Fruit fly (Drosophila melanogaster): ENCODE data around the gene Obp99c.

The Obp99c gene

DNA sequence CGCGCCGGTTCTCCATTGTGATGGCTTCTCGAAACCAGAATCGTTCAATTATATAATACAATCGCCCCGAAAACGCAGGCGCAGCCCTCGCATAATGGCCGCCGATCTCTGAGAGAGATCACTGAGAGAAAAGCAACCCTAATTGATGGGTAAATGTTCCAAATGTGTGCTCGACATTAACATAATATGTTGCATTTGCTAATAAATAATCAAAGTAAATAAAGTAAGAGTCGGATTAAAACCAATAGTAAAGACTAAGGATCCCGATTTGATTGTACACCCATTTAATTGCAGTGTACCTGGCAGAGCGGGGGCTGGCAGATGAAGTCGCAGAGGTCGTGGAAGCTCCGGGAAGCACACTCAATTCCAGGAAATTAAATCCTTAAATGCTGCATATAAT, 15.4 kb upstream of the Obp99c start:
- TF ChIP-seq CG14711 (tag; optimal IDR thresholded peaks at IDR 0.05): no peak
- TF ChIP-seq Crg-1 (GFP tag; optimal IDR thresholded peaks at IDR 0.05): no peak
- no peak for TF ChIP-seq Clk (GFP tag; optimal IDR thresholded peaks at IDR 0.05)

- TF ChIP-seq CG14711 (tag; optimal IDR thresholded peaks at IDR 0.05) (no peak), CG7101 (tag; optimal IDR thresholded peaks at IDR 0.05) (no peak), Clk (GFP tag; optimal IDR thresholded peaks at IDR 0.05) (no peak), tj (GFP tag; optimal IDR thresholded peaks at IDR 0.05) (no peak), Crg-1 (GFP tag; optimal IDR thresholded peaks at IDR 0.05) (no peak), CG5204 (GFP tag; optimal IDR thresholded peaks at IDR 0.05) (no peak), bab1 (GFP tag; optimal IDR thresholded peaks at IDR 0.05) (no peak), CG33017 (tag; optimal IDR thresholded peaks at IDR 0.05) (no peak), pad (GFP tag; optimal IDR thresholded peaks at IDR 0.05) (no peak), CG1620 (GFP tag; optimal IDR thresholded peaks at IDR 0.05) (no peak), CG7045 (GFP tag; optimal IDR thresholded peaks at IDR 0.05) (no peak), CG11617 (GFP tag; optimal IDR thresholded peaks at IDR 0.05) (no peak), Mnt (GFP tag; optimal IDR thresholded peaks at IDR 0.05) (no peak), CG12768 (GFP tag; optimal IDR thresholded peaks at IDR 0.05) (no peak), toe (GFP tag; optimal IDR thresholded peaks at IDR 0.05) (no peak), cic (GFP tag; optimal IDR thresholded peaks at IDR 0.05) (no peak), kay (GFP tag; ENCODE audit: borderline replicate concordance) (no peak)
Observed at dm6 chr3R:29701739-29702138, 12.6 kb upstream of the Obp99c start.

- TF ChIP-seq Mnt (GFP tag; optimal IDR thresholded peaks at IDR 0.05) (no peak), cic (GFP tag; optimal IDR thresholded peaks at IDR 0.05) (no peak), Hr96 (GFP tag; optimal IDR thresholded peaks at IDR 0.05) (no peak), kay (GFP tag; ENCODE audit: borderline replicate concordance) (no peak), CG5204 (GFP tag; optimal IDR thresholded peaks at IDR 0.05) (no peak), toe (GFP tag; optimal IDR thresholded peaks at IDR 0.05) (no peak), bab1 (GFP tag; optimal IDR thresholded peaks at IDR 0.05) (no peak), CG7101 (tag; optimal IDR thresholded peaks at IDR 0.05) (no peak), CG7045 (GFP tag; optimal IDR thresholded peaks at IDR 0.05) (no peak), cnc (optimal IDR thresholded peaks at IDR 0.05) (no peak), CG33017 (tag; optimal IDR thresholded peaks at IDR 0.05) (no peak)
Observed at dm6 chr3R:29699220-29699619, 10.1 kb upstream of the Obp99c start.

dm6 chr3R:29697841-29698240, 8.7 kb upstream of the Obp99c start:
- TF ChIP-seq CG14711 (tag; optimal IDR thresholded peaks at IDR 0.05) (no peak), Clk (GFP tag; optimal IDR thresholded peaks at IDR 0.05) (no peak), CG7045 (GFP tag; optimal IDR thresholded peaks at IDR 0.05) (no peak), kay (GFP tag; ENCODE audit: borderline replicate concordance) (no peak), ovo (GFP tag; optimal IDR thresholded peaks at IDR 0.05) (no peak)

DNA sequence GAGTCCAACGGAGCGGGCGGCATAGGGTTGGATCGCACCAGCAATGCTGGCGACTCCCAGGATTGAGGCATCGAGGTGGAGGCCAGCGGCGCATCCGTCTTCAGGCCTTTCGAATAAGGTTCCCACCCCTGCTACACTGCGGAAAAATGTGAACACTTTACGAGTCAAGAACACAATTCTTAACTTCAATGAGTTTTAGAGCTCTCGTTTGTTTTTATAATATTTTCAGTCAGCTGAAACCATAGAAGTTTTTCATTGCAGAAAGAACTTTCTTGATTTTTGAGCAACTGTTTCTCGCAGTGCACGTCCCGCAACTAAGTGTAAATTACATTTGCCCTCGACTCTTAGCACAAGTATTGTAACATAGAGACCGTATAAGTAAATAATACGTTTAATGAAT, 7.2 kb upstream of the Obp99c start:
- TF ChIP-seq Mnt (GFP tag; optimal IDR thresholded peaks at IDR 0.05) (no peak), tj (GFP tag; optimal IDR thresholded peaks at IDR 0.05) (no peak), CG33017 (tag; optimal IDR thresholded peaks at IDR 0.05) (no peak), Hr96 (GFP tag; optimal IDR thresholded peaks at IDR 0.05) (no peak), Crg-1 (GFP tag; optimal IDR thresholded peaks at IDR 0.05) (no peak)

DNA sequence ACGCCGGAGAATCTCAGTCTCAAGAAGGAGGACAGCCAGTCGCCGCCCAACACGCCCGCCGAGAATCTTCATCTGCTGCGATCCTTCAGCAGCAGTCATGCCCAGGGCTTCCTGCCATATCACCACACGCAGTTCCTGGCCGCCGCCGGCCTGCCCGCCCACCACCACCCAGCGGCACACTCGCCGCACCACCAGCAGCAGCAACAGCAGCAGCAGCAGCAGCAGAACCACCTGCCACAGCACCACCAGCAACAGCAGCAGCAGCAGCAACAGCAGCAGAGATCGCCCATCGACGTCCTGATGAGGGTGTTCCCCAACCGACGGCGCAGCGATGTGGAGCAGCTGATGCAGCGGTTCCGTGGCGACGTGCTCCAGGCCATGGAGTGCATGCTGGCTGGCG, 6.6 kb upstream of the Obp99c start:
- no peak for TF ChIP-seq CG14711 (tag; optimal IDR thresholded peaks at IDR 0.05)
- no peak for TF ChIP-seq Hr96 (GFP tag; optimal IDR thresholded peaks at IDR 0.05)
- TF ChIP-seq CG33017 (tag; optimal IDR thresholded peaks at IDR 0.05): no peak
- no peak for TF ChIP-seq ovo (GFP tag; optimal IDR thresholded peaks at IDR 0.05)
- TF ChIP-seq CG12768 (GFP tag; optimal IDR thresholded peaks at IDR 0.05): no peak

- TF ChIP-seq ovo (GFP tag; optimal IDR thresholded peaks at IDR 0.05) (no peak), CG1620 (GFP tag; optimal IDR thresholded peaks at IDR 0.05) (no peak), kay (GFP tag; ENCODE audit: borderline replicate concordance) (no peak), CG7101 (tag; optimal IDR thresholded peaks at IDR 0.05) (no peak), toe (GFP tag; optimal IDR thresholded peaks at IDR 0.05) (no peak), CG14711 (tag; optimal IDR thresholded peaks at IDR 0.05) (no peak), Hr96 (GFP tag; optimal IDR thresholded peaks at IDR 0.05) (no peak), tj (GFP tag; optimal IDR thresholded peaks at IDR 0.05) (no peak), cic (GFP tag; optimal IDR thresholded peaks at IDR 0.05) (no peak), Clk (GFP tag; optimal IDR thresholded peaks at IDR 0.05) (no peak), CG5204 (GFP tag; optimal IDR thresholded peaks at IDR 0.05) (no peak), CG12768 (GFP tag; optimal IDR thresholded peaks at IDR 0.05) (no peak), Mnt (GFP tag; optimal IDR thresholded peaks at IDR 0.05) (no peak)
Observed at dm6 chr3R:29692009-29692641, 3.0 kb upstream of the Obp99c start, which contains the start of gene dmrt99B. dmrt99B (plus strand) TSS chr3R:29692591.

Measured in whole organism, adult.